Fruit fly (Drosophila melanogaster) whole organism, embryonic: ENCODE data around the gene CG31637.
A peak's percentile ranks its signal among the peaks of the same experiment; 100 is the strongest.

Source experiments
- Bdp1 ChIP-seq: fragments of 200-800 bp; sonication (Bioruptor generic); optimal IDR thresholded peaks from 3 replicates; lab custom pipeline; 2016; ENCODE audit warnings: missing biosample characterization, missing genetic modification characterization
- Bgb ChIP-seq: fragments of 200-800 bp; sonication (Bioruptor generic); IDR thresholded peaks from 2 replicates; pipeline ENCODE4 v1.3.6; 2022; ENCODE audit warnings: missing biosample characterization, missing genetic modification characterization; ENCODE audit not compliant: partially characterized antibody
- CG10565 ChIP-seq: fragments of 200-800 bp; sonication (Bioruptor generic); optimal IDR thresholded peaks from 3 replicates; lab custom pipeline; 2016; ENCODE audit warnings: missing biosample characterization, mild to moderate bottlenecking, missing genetic modification characterization
- CG13287 ChIP-seq: fragments of 200-800 bp; sonication (Bioruptor generic); IDR thresholded peaks from 2 replicates; pipeline ENCODE4 v1.3.6; 2022; ENCODE audit warnings: missing biosample characterization, missing genetic modification characterization; ENCODE audit not compliant: partially characterized antibody
- CG13894 ChIP-seq: fragments of 200-800 bp; sonication (Bioruptor generic); optimal IDR thresholded peaks from 3 replicates; lab custom pipeline; 2018; ENCODE audit warnings: missing biosample characterization, mild to moderate bottlenecking, missing genetic modification characterization, moderate library complexity
- CG14710 ChIP-seq: fragments of 200-800 bp; sonication (Bioruptor generic); optimal IDR thresholded peaks from 3 replicates; lab custom pipeline; 2019; ENCODE audit warnings: missing biosample characterization, mild to moderate bottlenecking, missing genetic modification characterization, moderate library complexity
- CG15514 ChIP-seq: fragments of 200-800 bp; sonication (Bioruptor generic); optimal IDR thresholded peaks from 3 replicates; lab custom pipeline; 2017; ENCODE audit warnings: missing biosample characterization, missing genetic modification characterization, mild to moderate bottlenecking, moderate library complexity, missing genetic modification reagents
- CG2199 ChIP-seq: fragments of 200-800 bp; sonication (Bioruptor generic); IDR thresholded peaks from 3 replicates; pipeline ENCODE4 v1.3.6; 2022; ENCODE audit warnings: missing biosample characterization, missing genetic modification characterization
- CG3281 ChIP-seq: fragments of 200-800 bp; sonication (Bioruptor generic); optimal IDR thresholded peaks from 3 replicates; lab custom pipeline; 2017; ENCODE audit warnings: missing biosample characterization, mild to moderate bottlenecking, missing genetic modification characterization
- CG34224 ChIP-seq: fragments of 200-800 bp; sonication (Bioruptor generic); IDR thresholded peaks from 3 replicates; pipeline ENCODE4 v1.3.6; 2022; ENCODE audit warnings: missing biosample characterization, missing genetic modification characterization; ENCODE audit not compliant: partially characterized antibody
- CG34376 ChIP-seq: fragments of 200-800 bp; sonication (Bioruptor generic); optimal IDR thresholded peaks from 2 replicates; lab custom pipeline; 2018; ENCODE audit warnings: missing biosample characterization, mild to moderate bottlenecking, missing genetic modification characterization
- CG3995 ChIP-seq: fragments of 200-800 bp; sonication (Bioruptor generic); optimal IDR thresholded peaks from 3 replicates; lab custom pipeline; 2016; ENCODE audit warnings: missing biosample characterization, missing genetic modification characterization
- CG4282 ChIP-seq: fragments of 200-800 bp; sonication (Bioruptor generic); optimal IDR thresholded peaks from 2 replicates; lab custom pipeline; 2016; ENCODE audit warnings: missing biosample characterization, missing genetic modification characterization
- CG4404 ChIP-seq: fragments of 200-800 bp; sonication (Bioruptor generic); IDR thresholded peaks from 2 replicates; pipeline ENCODE4 v1.3.6; 2022; ENCODE audit warnings: missing biosample characterization, missing genetic modification characterization
- CG6689 ChIP-seq: fragments of 200-800 bp; sonication (Bioruptor generic); IDR thresholded peaks from 2 replicates; pipeline ENCODE4 v1.3.6; 2022; ENCODE audit warnings: missing biosample characterization, missing genetic modification characterization
- CG6791 ChIP-seq: fragments of 200-800 bp; sonication (Bioruptor generic); IDR thresholded peaks from 3 replicates; pipeline ENCODE4 v1.3.6; 2022; ENCODE audit warnings: missing biosample characterization, missing genetic modification characterization; ENCODE audit not compliant: partially characterized antibody
- CG6854 ChIP-seq: fragments of 200-800 bp; sonication (Bioruptor generic); optimal IDR thresholded peaks from 3 replicates; lab custom pipeline; 2017; ENCODE audit warnings: missing biosample characterization, mild to moderate bottlenecking, missing genetic modification characterization
- CG9817 ChIP-seq: fragments of 200-800 bp; sonication (Bioruptor generic); optimal IDR thresholded peaks from 2 replicates; lab custom pipeline; 2018; ENCODE audit warnings: missing biosample characterization, mild to moderate bottlenecking, missing genetic modification characterization, moderate library complexity
- CG9932 ChIP-seq: fragments of 200-800 bp; sonication (Bioruptor generic); IDR thresholded peaks from 2 replicates; pipeline ENCODE4 v1.3.6; 2022; ENCODE audit warnings: missing biosample characterization, missing genetic modification characterization
- CkIIα-i1 ChIP-seq: fragments of 200-800 bp; sonication (Bioruptor generic); IDR thresholded peaks from 2 replicates; pipeline ENCODE4 v1.3.6; 2022; ENCODE audit warnings: missing biosample characterization, missing genetic modification characterization
- CrebB ChIP-seq: fragments of 200-800 bp; sonication (Bioruptor generic); optimal IDR thresholded peaks from 3 replicates; lab custom pipeline; 2018; ENCODE audit warnings: missing biosample characterization, mild to moderate bottlenecking, missing genetic modification characterization
- Dip2 ChIP-seq: fragments of 200-800 bp; sonication (Bioruptor generic); IDR thresholded peaks from 2 replicates; pipeline ENCODE4 v1.3.6; 2022; ENCODE audit warnings: missing biosample characterization, missing genetic modification characterization
- Dp ChIP-seq: fragments of 200-800 bp; sonication (Bioruptor generic); optimal IDR thresholded peaks from 2 replicates; lab custom pipeline; 2018; ENCODE audit warnings: missing biosample characterization, mild to moderate bottlenecking, missing genetic modification characterization, moderate library complexity
- Dref ChIP-seq: fragments of 200-800 bp; sonication (Bioruptor generic); IDR thresholded peaks from 2 replicates; pipeline ENCODE4 v1.3.6; 2022; ENCODE audit warnings: missing biosample characterization, missing genetic modification characterization
- Elba2 ChIP-seq: fragments of 200-800 bp; sonication (Bioruptor generic); optimal IDR thresholded peaks from 3 replicates; lab custom pipeline; 2016; ENCODE audit warnings: missing biosample characterization, missing genetic modification characterization
- Ets97D ChIP-seq: fragments of 200-800 bp; sonication (Bioruptor generic); optimal IDR thresholded peaks from 3 replicates; lab custom pipeline; 2016; ENCODE audit warnings: missing biosample characterization, missing genetic modification characterization
- H2.0 ChIP-seq: fragments of 200-800 bp; sonication (Bioruptor generic); IDR thresholded peaks from 2 replicates; pipeline ENCODE4 v1.3.6; 2022; ENCODE audit warnings: missing biosample characterization, missing genetic modification characterization
- HLH3B ChIP-seq: fragments of 200-800 bp; sonication (Bioruptor generic); IDR thresholded peaks from 2 replicates; pipeline ENCODE4 v1.3.6; 2022; ENCODE audit warnings: missing biosample characterization, missing genetic modification characterization
- Meics ChIP-seq: fragments of 200-800 bp; sonication (Bioruptor generic); optimal IDR thresholded peaks from 2 replicates; lab custom pipeline; 2017; ENCODE audit warnings: missing biosample characterization, mild to moderate bottlenecking, missing genetic modification characterization
- Opbp ChIP-seq: fragments of 200-800 bp; sonication (Bioruptor generic); IDR thresholded peaks from 3 replicates; pipeline ENCODE4 v1.3.6; 2022; ENCODE audit warnings: missing biosample characterization, missing genetic modification characterization; ENCODE audit not compliant: partially characterized antibody
- Ptx1 ChIP-seq: fragments of 200-800 bp; sonication (Bioruptor generic); IDR thresholded peaks from 2 replicates; pipeline ENCODE4 v1.3.6; 2022; ENCODE audit warnings: missing biosample characterization, missing genetic modification characterization
- bowl ChIP-seq: fragments of 200-800 bp; sonication (Bioruptor generic); IDR thresholded peaks from 2 replicates; pipeline ENCODE4 v1.3.6; 2022; ENCODE audit warnings: missing biosample characterization, missing genetic modification characterization
- cad ChIP-seq: fragments of >200 bp; optimal IDR thresholded peaks from 2 replicates; lab custom pipeline; 2017; ENCODE audit warnings: missing biosample characterization, missing genetic modification characterization
- disco-r ChIP-seq: fragments of 200-800 bp; sonication (Bioruptor generic); optimal IDR thresholded peaks from 2 replicates; lab custom pipeline; 2016; ENCODE audit warnings: missing biosample characterization, missing genetic modification characterization
- dysf ChIP-seq: fragments of 200-800 bp; sonication (Bioruptor generic); IDR thresholded peaks from 3 replicates; pipeline ENCODE4 v1.3.6; 2022; ENCODE audit warnings: missing biosample characterization, missing genetic modification characterization
- hkb ChIP-seq, 2 experiments: fragments of 200-800 bp in 1 of 2; fragments of >200 bp in 1 of 2; sonication (Bioruptor generic) in 1 of 2; IDR thresholded peaks in 1 of 2; optimal IDR thresholded peaks in 1 of 2; 2 replicates each; pipeline versions ENCODE4 v1.3.6 to Lab custom; 2017 to 2022; ENCODE audit warnings: missing biosample characterization in 1 of 2, missing genetic modification characterization in 1 of 2
- kni ChIP-seq: fragments of 200-800 bp; sonication (Bioruptor generic); optimal IDR thresholded peaks from 3 replicates; lab custom pipeline; 2017; ENCODE audit warnings: mild to moderate bottlenecking, missing biosample characterization, missing genetic modification reagents, missing genetic modification characterization
- lbe ChIP-seq: fragments of 200-800 bp; sonication (Bioruptor generic); optimal IDR thresholded peaks from 2 replicates; lab custom pipeline; 2016; ENCODE audit warnings: missing biosample characterization, mild to moderate bottlenecking, missing genetic modification characterization
- lov ChIP-seq, 2 experiments: fragments of 200-800 bp in 1 of 2; fragments of >200 bp in 1 of 2; sonication (Bioruptor generic) in 1 of 2; IDR thresholded peaks in 1 of 2; optimal IDR thresholded peaks in 1 of 2; 2 replicates in 1 of 2; 3 replicates in 1 of 2; pipeline versions ENCODE4 v1.3.6 to Lab custom; 2017 to 2022; ENCODE audit warnings: missing biosample characterization in 1 of 2, missing genetic modification characterization in 1 of 2
- luna ChIP-seq: fragments of 200-800 bp; sonication (Bioruptor generic); optimal IDR thresholded peaks from 2 replicates; lab custom pipeline; 2016; ENCODE audit warnings: missing biosample characterization, missing genetic modification characterization
- oc ChIP-seq: fragments of 200-800 bp; sonication (Bioruptor generic); optimal IDR thresholded peaks from 2 replicates; lab custom pipeline; 2018; ENCODE audit warnings: missing biosample characterization, mild to moderate bottlenecking, missing genetic modification characterization, moderate library complexity
- onecut ChIP-seq: fragments of 200-800 bp; sonication (Bioruptor generic); IDR thresholded peaks from 2 replicates; pipeline ENCODE4 v1.3.6; 2022; ENCODE audit warnings: missing biosample characterization, missing genetic modification characterization
- pita ChIP-seq: fragments of 200-800 bp; sonication (Bioruptor generic); optimal IDR thresholded peaks from 2 replicates; lab custom pipeline; 2017; ENCODE audit warnings: missing biosample characterization, mild to moderate bottlenecking, missing genetic modification characterization
- pros ChIP-seq: fragments of 200-800 bp; sonication (Bioruptor generic); optimal IDR thresholded peaks from 3 replicates; lab custom pipeline; 2019; ENCODE audit warnings: missing biosample characterization, mild to moderate bottlenecking, missing genetic modification characterization, moderate library complexity
- run ChIP-seq: fragments of 200-800 bp; sonication (Bioruptor generic); optimal IDR thresholded peaks from 3 replicates; lab custom pipeline; 2018; ENCODE audit warnings: missing biosample characterization, mild to moderate bottlenecking, missing genetic modification characterization
- seq ChIP-seq: fragments of 200-800 bp; sonication (Bioruptor generic); IDR thresholded peaks from 2 replicates; pipeline ENCODE4 v1.3.6; 2022; ENCODE audit warnings: missing biosample characterization, missing genetic modification characterization
- slp2 ChIP-seq: fragments of 200-800 bp; sonication (Bioruptor generic); optimal IDR thresholded peaks from 2 replicates; lab custom pipeline; 2016; ENCODE audit warnings: missing biosample characterization, missing genetic modification characterization
- vvl ChIP-seq: fragments of 200-800 bp; sonication (Bioruptor generic); IDR thresholded peaks from 2 replicates; pipeline ENCODE4 v1.3.6; 2022; ENCODE audit warnings: missing biosample characterization, missing genetic modification characterization
- wdn ChIP-seq: fragments of 200-800 bp; sonication (Bioruptor generic); IDR thresholded peaks from 2 replicates; pipeline ENCODE4 v1.3.6; 2022; ENCODE audit warnings: missing biosample characterization, missing genetic modification characterization

CG31637 gene

DNA sequence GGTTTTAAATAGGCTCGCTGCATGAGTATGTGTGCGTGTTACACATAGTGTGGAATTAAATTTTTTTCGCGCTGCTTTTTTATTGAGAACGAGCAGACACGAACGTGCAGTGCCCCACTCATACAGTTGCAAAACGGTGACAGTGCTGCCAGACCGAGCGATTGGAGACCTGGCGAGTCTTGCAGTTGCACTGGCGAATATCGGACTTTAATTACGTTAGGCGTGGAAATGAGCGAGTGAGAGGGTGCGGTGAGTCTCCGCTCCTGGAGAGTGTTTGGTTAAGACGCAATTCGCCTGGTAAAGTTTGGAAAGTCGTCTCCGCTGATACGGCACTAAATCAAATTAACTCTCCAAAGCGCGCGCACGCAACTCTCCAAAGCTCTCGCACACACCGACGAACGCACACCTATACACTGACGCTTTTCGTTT, 17.1 kb upstream of the CG31637 start (continued):
- TF ChIP-seq H2.0 (GFP tag; lab: Robert Waterston, UW) = 0 out of 2 replicates have a peak, but pooled peaks have one; percentile 25
- peak; percentile 3 for TF ChIP-seq CG14710
- TF ChIP-seq cad (GFP tag; lab: Kevin White, UChicago) = no peak
- peak; percentile 82 for TF ChIP-seq Dp (GFP tag; lab: Kevin White, UChicago)
- peak; percentile 73 for TF ChIP-seq CG15514 (GFP tag; lab: Kevin White, UChicago)
- TF ChIP-seq CG6689 = no peak
- no peak for TF ChIP-seq CG10565 (GFP tag; lab: Kevin White, UChicago)
- TF ChIP-seq CG34376 (GFP tag; lab: Kevin White, UChicago) = peak; percentile 77
- TF ChIP-seq Dip2 (GFP tag; lab: Robert Waterston, UW) = no peak
- TF ChIP-seq Ptx1 (GFP tag; lab: Robert Waterston, UW) = no peak
- no peak for TF ChIP-seq CG4404 (GFP tag; lab: Robert Waterston, UW)
- TF ChIP-seq Bgb = peak; percentile 63; the same call in 1 of the 2 replicates
- peak; percentile 63 for TF ChIP-seq CG13894
- no peak for TF ChIP-seq dysf (GFP tag; lab: Robert Waterston, UW)
- peak; percentile 28 for TF ChIP-seq CG13287 (GFP tag; lab: Robert Waterston, UW)
- no peak for TF ChIP-seq CG6854 (GFP tag; lab: Kevin White, UChicago)
- TF ChIP-seq CG6791 (GFP tag; lab: Robert Waterston, UW) = peak; percentile 50; the same call in 2 of the 3 replicates
- no peak for TF ChIP-seq luna
- TF ChIP-seq wdn = no peak
- 0 out of 2 replicates have a peak, but pooled peaks have one; percentile 7 for TF ChIP-seq HLH3B
- peak; percentile 51 for TF ChIP-seq vvl (GFP tag; lab: Robert Waterston, UW)
- TF ChIP-seq lbe = no peak
- TF ChIP-seq bowl (GFP tag; lab: Robert Waterston, UW) = no peak
- TF ChIP-seq lov (optimal IDR thresholded peaks at IDR 0.05; lab: Kevin White, UChicago) = no peak
- 0 out of 3 replicates have a peak, but pooled peaks have one; percentile 39 for TF ChIP-seq lov (GFP tag; IDR thresholded peaks at IDR 0.05; lab: Robert Waterston, UW)
- 0 out of 3 replicates have a peak, but pooled peaks have one; percentile 30 for TF ChIP-seq CG2199
- peak; percentile 61; the same call in 2 of the 3 replicates for TF ChIP-seq Opbp (GFP tag; lab: Robert Waterston, UW)
- peak; percentile 38; the same call in 1 of the 2 replicates for TF ChIP-seq Dref (GFP tag; lab: Robert Waterston, UW)
- no peak for TF ChIP-seq CrebB (tag; lab: Kevin White, UChicago)
- TF ChIP-seq pros (GFP tag; lab: Kevin White, UChicago) = peak; percentile 61
- no peak for TF ChIP-seq run (tag; lab: Kevin White, UChicago)
- TF ChIP-seq CG9817 (tag; lab: Kevin White, UChicago) = no peak
- TF ChIP-seq CG4282 (GFP tag; lab: Kevin White, UChicago) = no peak
- TF ChIP-seq Elba2 (GFP tag; lab: Kevin White, UChicago) = no peak
- no peak for TF ChIP-seq pita (GFP tag; lab: Kevin White, UChicago)
- peak; percentile 2 for TF ChIP-seq Meics (GFP tag; lab: Kevin White, UChicago)
- TF ChIP-seq seq = 0 out of 2 replicates have a peak, but pooled peaks have one; percentile 11
- no peak for TF ChIP-seq CG3995 (GFP tag; lab: Kevin White, UChicago)
- no peak for TF ChIP-seq onecut
- peak; percentile 57 for TF ChIP-seq CG34224 (GFP tag; lab: Robert Waterston, UW)
- TF ChIP-seq Bdp1 (GFP tag; lab: Kevin White, UChicago) = no peak
- TF ChIP-seq CkIIα-i1 = no peak
- peak; percentile 3 for TF ChIP-seq Ets97D (GFP tag; lab: Kevin White, UChicago)
- TF ChIP-seq kni (GFP tag; lab: Kevin White, UChicago) = peak; percentile 83
- TF ChIP-seq CG3281 (GFP tag; lab: Kevin White, UChicago) = no peak
- TF ChIP-seq oc = peak; percentile 75
- no peak for TF ChIP-seq slp2 (GFP tag; lab: Kevin White, UChicago)
- TF ChIP-seq CG9932 = peak; percentile 36
- TF ChIP-seq hkb (optimal IDR thresholded peaks at IDR 0.05; lab: Kevin White, UChicago) = peak; percentile 5
- TF ChIP-seq hkb (GFP tag; IDR thresholded peaks at IDR 0.05; lab: Robert Waterston, UW) = no peak
- no peak for TF ChIP-seq disco-r (GFP tag; lab: Kevin White, UChicago)
